Fruit fly (Drosophila melanogaster) whole organism, wandering third instar larva: Measurements from ENCODE around the gene CG2260.

Experiments used
- Abd-B ChIP-seq: fragments of >200 bp; optimal IDR thresholded peaks from 2 replicates; lab custom pipeline; 2017; ENCODE audit warnings: missing biosample characterization, missing genetic modification characterization
- CG32264 ChIP-seq: fragments of 200-800 bp; sonication (Bioruptor generic); optimal IDR thresholded peaks from 2 replicates; lab custom pipeline; 2016; ENCODE audit warnings: missing biosample characterization, missing genetic modification characterization
- CG9705 ChIP-seq: fragments of 200-800 bp; sonication (Bioruptor generic); optimal IDR thresholded peaks from 2 replicates; lab custom pipeline; 2018; ENCODE audit warnings: missing biosample characterization, mild to moderate bottlenecking, missing genetic modification characterization
- CrebA ChIP-seq: fragments of 200-800 bp; sonication (Bioruptor generic); optimal IDR thresholded peaks from 2 replicates; lab custom pipeline; 2016; ENCODE audit warnings: missing biosample characterization, mild to moderate bottlenecking, missing genetic modification characterization, borderline replicate concordance
- Dfd ChIP-seq: fragments of >200 bp; optimal IDR thresholded peaks from 2 replicates; lab custom pipeline; 2017; ENCODE audit warnings: missing biosample characterization, missing genetic modification characterization
- GATAd ChIP-seq: sonication (Bioruptor generic); optimal IDR thresholded peaks from 2 replicates; lab custom pipeline; 2016; ENCODE audit warnings: missing biosample characterization, missing genetic modification characterization
- HLH106 ChIP-seq: fragments of 200-800 bp; optimal IDR thresholded peaks from 3 replicates; lab custom pipeline; 2019; ENCODE audit warnings: missing biosample characterization, mild to moderate bottlenecking, missing genetic modification characterization, moderate library complexity
- Hr78 ChIP-seq: fragments of >200 bp; optimal IDR thresholded peaks from 2 replicates; lab custom pipeline; 2017; ENCODE audit warnings: missing biosample characterization, missing genetic modification characterization
- Hr83 ChIP-seq: fragments of 200-300 bp; sonication (Bioruptor generic); optimal IDR thresholded peaks from 2 replicates; lab custom pipeline; 2016; ENCODE audit warnings: missing biosample characterization, mild to moderate bottlenecking, missing genetic modification characterization, moderate library complexity; ENCODE audit not compliant: poor library complexity, severe bottlenecking
- Jra ChIP-seq: sonication (Bioruptor generic); optimal IDR thresholded peaks from 2 replicates; lab custom pipeline; 2016; ENCODE audit warnings: missing biosample characterization, missing genetic modification characterization
- Mio ChIP-seq: sonication (Bioruptor generic); optimal IDR thresholded peaks from 2 replicates; lab custom pipeline; 2016; ENCODE audit warnings: missing biosample characterization, missing genetic modification characterization
- Myc ChIP-seq: fragments of >200 bp; optimal IDR thresholded peaks from 2 replicates; lab custom pipeline; 2017
- N ChIP-seq: fragments of >200 bp; optimal IDR thresholded peaks from 2 replicates; lab custom pipeline; 2018; ENCODE audit warnings: missing biosample characterization, missing external identifiers, missing genetic modification characterization
- OdsH ChIP-seq: fragments of 200-800 bp; sonication (Bioruptor generic); optimal IDR thresholded peaks from 2 replicates; lab custom pipeline; 2016; ENCODE audit warnings: missing biosample characterization, mild to moderate bottlenecking, missing genetic modification characterization
- Rel ChIP-seq, 2 experiments: fragments of 200-800 bp; sonication (Bioruptor generic) in 1 of 2; optimal IDR thresholded peaks; 2 replicates in 1 of 2; 3 replicates in 1 of 2; lab custom pipeline; 2016 to 2019; ENCODE audit warnings: mild to moderate bottlenecking in 2 of 2, missing biosample characterization in 2 of 2, missing genetic modification characterization in 2 of 2, moderate library complexity in 1 of 2
- Sp1 ChIP-seq: fragments of 200-800 bp; sonication (Bioruptor generic); optimal IDR thresholded peaks from 3 replicates; lab custom pipeline; 2019; ENCODE audit warnings: missing biosample characterization, mild to moderate bottlenecking, missing genetic modification characterization, moderate library complexity
- Vsx2 ChIP-seq: fragments of 200-300, 225-300 bp; sonication (Bioruptor generic); optimal IDR thresholded peaks from 2 replicates; lab custom pipeline; 2018; ENCODE audit warnings: missing biosample characterization, missing genetic modification characterization; ENCODE audit not compliant: partially characterized antibody
- br ChIP-seq: fragments of 200-800 bp; sonication (Bioruptor generic); optimal IDR thresholded peaks from 2 replicates; lab custom pipeline; 2016; ENCODE audit warnings: missing biosample characterization, missing genetic modification characterization
- dl ChIP-seq, 2 experiments: fragments of 175-275, 200-275 bp in 1 of 2; fragments of 200-275 bp in 1 of 2; sonication (Bioruptor generic); optimal IDR thresholded peaks; lab custom pipeline; 2018; ENCODE audit warnings: mild to moderate bottlenecking in 2 of 2, missing biosample characterization in 2 of 2, missing genetic modification characterization in 2 of 2, moderate library complexity in 2 of 2; ENCODE audit not compliant: partially characterized antibody in 2 of 2, insufficient read depth in 1 of 2
- dmrt93B ChIP-seq: fragments of 200-800 bp; sonication (Bioruptor generic); optimal IDR thresholded peaks from 2 replicates; lab custom pipeline; 2018; ENCODE audit warnings: missing biosample characterization, mild to moderate bottlenecking, missing genetic modification characterization
- dsf ChIP-seq: sonication (Bioruptor generic); optimal IDR thresholded peaks from 2 replicates; lab custom pipeline; 2016; ENCODE audit warnings: missing biosample characterization, missing genetic modification characterization, borderline replicate concordance
- ey ChIP-seq: fragments of 200-800 bp; sonication (Bioruptor generic); optimal IDR thresholded peaks from 2 replicates; lab custom pipeline; 2016; ENCODE audit warnings: missing biosample characterization, missing genetic modification characterization
- foxo ChIP-seq, 2 experiments: fragments of 200-800 bp; sonication (Bioruptor generic); optimal IDR thresholded peaks; 2 replicates in 1 of 2; 3 replicates in 1 of 2; lab custom pipeline; 2016 to 2017; ENCODE audit warnings: missing biosample characterization in 2 of 2, missing genetic modification characterization in 2 of 2
- fru ChIP-seq: fragments of 200-800 bp; sonication (Bioruptor generic); optimal IDR thresholded peaks from 3 replicates; lab custom pipeline; 2016; ENCODE audit warnings: missing biosample characterization, mild to moderate bottlenecking, missing genetic modification characterization
- h ChIP-seq: fragments of 200-800 bp; sonication (Bioruptor generic); optimal IDR thresholded peaks from 3 replicates; lab custom pipeline; 2016; ENCODE audit warnings: missing biosample characterization, mild to moderate bottlenecking, missing genetic modification characterization
- lola ChIP-seq: fragments of >200 bp; optimal IDR thresholded peaks from 2 replicates; lab custom pipeline; 2017; ENCODE audit warnings: missing biosample characterization, missing genetic modification characterization
- psq ChIP-seq: fragments of 200-800 bp; sonication (Bioruptor generic); optimal IDR thresholded peaks from 3 replicates; lab custom pipeline; 2017; ENCODE audit warnings: missing biosample characterization, mild to moderate bottlenecking, missing genetic modification characterization, moderate library complexity
- rgr ChIP-seq: fragments of 200-800 bp; sonication (Bioruptor generic); optimal IDR thresholded peaks from 3 replicates; lab custom pipeline; 2016; ENCODE audit warnings: missing biosample characterization, mild to moderate bottlenecking, missing genetic modification characterization
- sage ChIP-seq: fragments of 200-800 bp; sonication (Bioruptor generic); optimal IDR thresholded peaks from 2 replicates; lab custom pipeline; 2016; ENCODE audit warnings: missing biosample characterization, mild to moderate bottlenecking, missing genetic modification characterization
- sv ChIP-seq: fragments of 200-800 bp; sonication (Bioruptor generic); optimal IDR thresholded peaks from 3 replicates; lab custom pipeline; 2016; ENCODE audit warnings: missing biosample characterization, missing genetic modification characterization
- tai ChIP-seq: sonication (Bioruptor generic); optimal IDR thresholded peaks from 2 replicates; lab custom pipeline; 2016; ENCODE audit warnings: missing biosample characterization, missing genetic modification characterization
- usp ChIP-seq: fragments of >200 bp; optimal IDR thresholded peaks from 2 replicates; lab custom pipeline; 2017; ENCODE audit warnings: missing biosample characterization, missing genetic modification characterization
- woc ChIP-seq: sonication (Bioruptor generic); optimal IDR thresholded peaks from 2 replicates; lab custom pipeline; 2016; ENCODE audit warnings: missing biosample characterization, mild to moderate bottlenecking, missing genetic modification characterization

The CG2260 gene

dm6 chrX:8157294-8157693, 36.3 kb upstream of the CG2260 start, which contains the start of the genes Traf6 and GIIIspla2 (continued):
- no peak for TF ChIP-seq Rel (GFP tag; optimal IDR thresholded peaks at IDR 0.05; lab: Kevin White, UChicago)
- TF ChIP-seq Rel (tag; optimal IDR thresholded peaks at IDR 0.05; lab: Kevin White, UChicago) = peak; percentile 59
- TF ChIP-seq Abd-B (GFP tag; lab: Kevin White, UChicago) = no peak
- no peak for TF ChIP-seq Dfd (GFP tag; lab: Kevin White, UChicago)
- no peak for TF ChIP-seq tai (GFP tag; lab: Kevin White, UChicago)

DNA sequence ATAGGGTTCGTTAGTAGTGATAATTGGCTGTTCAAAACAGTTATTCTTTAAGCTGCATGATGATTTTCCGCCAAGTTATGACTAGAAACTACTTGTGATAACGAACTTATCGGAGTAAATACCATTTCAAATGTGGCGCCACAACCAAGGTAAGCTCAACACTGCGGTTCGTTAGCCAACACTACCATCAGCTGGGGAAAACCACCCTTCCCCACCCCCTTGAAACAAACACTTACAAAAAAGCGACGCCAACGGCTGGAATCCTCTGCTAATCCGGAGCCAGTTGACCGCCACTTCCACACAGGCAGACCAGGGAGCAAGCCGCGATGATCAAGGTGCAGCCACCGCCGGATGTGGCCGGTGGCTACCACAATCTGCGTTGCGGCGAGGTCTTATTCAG, 31.8 kb upstream of the CG2260 start, which contains the start of gene CG18262:
Gene CG18262, plus strand, starts transcription at position 231 of the 400 bp plus-strand sequence.
- TF ChIP-seq lola (GFP tag; lab: Kevin White, UChicago) (no peak), CG32264 (GFP tag; lab: Kevin White, UChicago) (no peak), Rel (GFP tag; optimal IDR thresholded peaks at IDR 0.05; lab: Kevin White, UChicago) (no peak), Rel (tag; optimal IDR thresholded peaks at IDR 0.05; lab: Kevin White, UChicago) (peak; percentile 72), dsf (no peak), GATAd (peak; percentile 5), Jra (GFP tag; lab: Kevin White, UChicago) (no peak), h (GFP tag; lab: Kevin White, UChicago) (no peak)

dm6 chrX:8152077-8152476, 31.1 kb upstream of the CG2260 start, which contains the start of gene Gbeta5:
Gene Gbeta5 (minus strand): TSS chrX:8152275.
- TF ChIP-seq OdsH (GFP tag; lab: Kevin White, UChicago) = no peak
- no peak for TF ChIP-seq h (GFP tag; lab: Kevin White, UChicago)
- no peak for TF ChIP-seq GATAd
- TF ChIP-seq CG9705 (GFP tag; lab: Kevin White, UChicago) = no peak
- no peak for TF ChIP-seq foxo (GFP tag; optimal IDR thresholded peaks at IDR 0.05; lab: Kevin White, UChicago)
- no peak for TF ChIP-seq CG32264 (GFP tag; lab: Kevin White, UChicago)
- TF ChIP-seq psq (GFP tag; lab: Kevin White, UChicago) = no peak
- no peak for TF ChIP-seq tai (GFP tag; lab: Kevin White, UChicago)
- TF ChIP-seq CrebA (GFP tag; lab: Kevin White, UChicago) = no peak
- TF ChIP-seq lola (GFP tag; lab: Kevin White, UChicago) = no peak
- TF ChIP-seq, all 38 proteins: peak for 0

- TF ChIP-seq CrebA (GFP tag; lab: Kevin White, UChicago) (no peak), Myc (peak; percentile 4)
Observed at dm6 chrX:8148556-8148955, 27.6 kb upstream of the CG2260 start, which contains the start of gene CG10959. Gene CG10959 (plus strand): TSS chrX:8148783.

DNA sequence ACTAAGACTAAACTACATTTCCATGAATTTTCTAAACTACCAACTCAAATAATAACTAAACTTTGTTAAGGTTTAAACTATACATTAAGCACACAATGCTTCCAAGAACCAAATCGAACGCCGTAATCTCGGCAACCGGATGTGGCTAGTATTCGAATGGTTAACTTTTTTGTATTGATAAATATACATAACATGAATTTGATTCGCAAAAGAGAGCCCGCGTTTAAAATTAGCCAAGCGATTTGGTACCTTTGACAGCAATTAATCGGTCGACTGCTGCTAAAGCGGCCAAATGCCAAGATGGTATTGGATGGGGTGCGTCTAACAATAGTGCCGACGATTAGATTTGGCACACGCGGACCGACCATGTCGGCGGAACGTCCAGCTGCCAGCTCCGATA, 26.7 kb upstream of the CG2260 start, which contains the start of gene CG15336:
Gene CG15336, plus strand, starts transcription at position 301 of the 400 bp plus-strand sequence.
- no peak for TF ChIP-seq lola (GFP tag; lab: Kevin White, UChicago)
- TF ChIP-seq sv (GFP tag; lab: Kevin White, UChicago) = no peak

DNA sequence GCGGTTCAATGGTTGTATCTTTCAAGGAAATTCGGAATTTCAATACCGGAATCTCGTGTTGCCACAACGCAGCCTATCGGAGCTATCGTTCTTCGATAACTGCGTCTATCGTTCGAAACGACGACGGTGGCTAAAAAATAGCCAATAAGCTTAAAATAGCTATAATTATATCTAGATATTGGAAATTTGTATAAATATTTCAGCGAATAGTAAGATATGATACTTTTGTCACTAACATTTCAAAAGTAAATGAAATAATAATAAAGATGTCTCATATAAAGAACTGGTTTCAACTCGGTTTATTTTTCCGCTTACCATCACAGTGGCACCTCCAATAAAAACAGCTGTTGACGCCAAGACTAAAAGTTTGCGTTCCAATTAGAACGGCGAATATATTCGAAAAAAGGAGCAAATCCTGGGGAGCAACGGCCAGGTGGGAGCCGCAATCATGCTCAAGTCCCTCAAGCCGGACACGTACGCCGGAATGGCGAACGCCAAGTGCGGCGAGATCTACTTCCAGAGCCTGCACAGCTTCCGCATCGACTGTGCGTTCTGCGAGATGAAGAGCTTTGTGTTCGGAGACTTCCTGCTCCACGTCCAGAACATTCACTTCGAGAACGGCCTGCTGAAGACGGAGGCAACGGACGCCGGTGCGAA, 24.7 kb upstream of the CG2260 start, which contains the start of the genes alpha-PheRS and CG2129:
Gene alpha-PheRS, minus strand, starts transcription at position 102 of the 657 bp plus-strand sequence.
Gene CG2129, plus strand, starts transcription at position 339 of the 657 bp plus-strand sequence.
- TF ChIP-seq ey (GFP tag; lab: Kevin White, UChicago) (peak; percentile 6), Sp1 (GFP tag; lab: Kevin White, UChicago) (peak; percentile 45), woc (GFP tag; lab: Kevin White, UChicago) (peak; percentile 77), dsf (no peak), Myc (peak; percentile 92), psq (GFP tag; lab: Kevin White, UChicago) (peak; percentile 31), HLH106 (tag; lab: Kevin White, UChicago) (peak; percentile 65), h (GFP tag; lab: Kevin White, UChicago) (peak; percentile 41), Hr83 (no peak), br (GFP tag; lab: Kevin White, UChicago) (no peak), Rel (GFP tag; optimal IDR thresholded peaks at IDR 0.05; lab: Kevin White, UChicago) (no peak), Rel (tag; optimal IDR thresholded peaks at IDR 0.05; lab: Kevin White, UChicago) (peak; percentile 52)

- no peak for TF ChIP-seq dl (GFP tag; optimal IDR thresholded peaks at IDR 0.05; lab: Kevin White, UChicago; ENCODE audit: insufficient read depth in 1 of 2, partially characterized antibody in 2 of 2)
- peak; percentile 42 for TF ChIP-seq Mio
- TF ChIP-seq Abd-B (GFP tag; lab: Kevin White, UChicago) = no peak
- no peak for TF ChIP-seq dmrt93B (GFP tag; lab: Kevin White, UChicago)
- no peak for TF ChIP-seq Myc
- TF ChIP-seq Vsx2 (GFP tag; lab: Kevin White, UChicago) = no peak
- TF ChIP-seq tai (GFP tag; lab: Kevin White, UChicago) = no peak
- TF ChIP-seq Hr78 (GFP tag; lab: Kevin White, UChicago) = no peak
- peak; percentile 83 for TF ChIP-seq CG32264 (GFP tag; lab: Kevin White, UChicago)
- peak; percentile 94 for TF ChIP-seq br (GFP tag; lab: Kevin White, UChicago)
- peak; percentile 91 for TF ChIP-seq Hr83
- no peak for TF ChIP-seq usp (GFP tag; lab: Kevin White, UChicago)
- peak; percentile 95 for TF ChIP-seq rgr
- TF ChIP-seq CrebA (GFP tag; lab: Kevin White, UChicago) = no peak
- TF ChIP-seq N (GFP tag; lab: Kevin White, UChicago) = no peak
- TF ChIP-seq sage (GFP tag; lab: Kevin White, UChicago) = peak; percentile 81
- TF ChIP-seq psq (GFP tag; lab: Kevin White, UChicago) = peak; percentile 98
- peak; percentile 93 for TF ChIP-seq fru (GFP tag; lab: Kevin White, UChicago)
Observed at dm6 chrX:8143537-8143936, 22.6 kb upstream of the CG2260 start, which contains the start of gene CG17982. Gene CG17982 (minus strand): TSS chrX:8143835.
